Fruit fly (Drosophila melanogaster) S2 (cell line): ENCODE results near the gene zye.

Experiments used
- CG8478 ChIP-seq: fragments of >200 bp; optimal IDR thresholded peaks from 2 replicates; lab custom pipeline; 2018
- CTCF ChIP-seq, 2 experiments: fragments of >200 bp; optimal IDR thresholded peaks; 2 replicates each; lab custom pipeline; 2018

DNA sequence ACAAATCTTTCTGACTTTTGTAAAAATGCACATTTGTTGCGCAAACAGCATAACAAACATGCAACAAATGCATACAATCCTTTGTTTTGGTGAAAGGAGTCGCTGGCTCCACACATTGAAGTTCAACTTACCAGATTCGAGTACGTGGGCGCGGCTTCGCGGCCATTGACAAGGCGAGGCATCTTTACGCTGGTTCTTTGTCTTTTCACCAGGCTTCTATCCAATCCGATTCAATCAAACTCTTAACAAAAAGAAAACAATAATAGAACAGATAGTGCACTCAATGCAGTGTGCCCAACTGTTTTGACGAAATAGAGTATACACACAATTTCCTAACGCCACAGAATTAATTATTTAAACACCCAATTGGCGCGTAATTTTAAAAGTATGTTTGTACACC lies 16.8 kb downstream of the zye start, which contains the start of gene CG5262:
- TF ChIP-seq CG8478 (no peak), CTCF (optimal IDR thresholded peaks at IDR 0.05; lab: Kevin White, UChicago) (no peak)
